Fruit fly (Drosophila melanogaster): ENCODE results near the gene Crag.

The Crag gene

DNA sequence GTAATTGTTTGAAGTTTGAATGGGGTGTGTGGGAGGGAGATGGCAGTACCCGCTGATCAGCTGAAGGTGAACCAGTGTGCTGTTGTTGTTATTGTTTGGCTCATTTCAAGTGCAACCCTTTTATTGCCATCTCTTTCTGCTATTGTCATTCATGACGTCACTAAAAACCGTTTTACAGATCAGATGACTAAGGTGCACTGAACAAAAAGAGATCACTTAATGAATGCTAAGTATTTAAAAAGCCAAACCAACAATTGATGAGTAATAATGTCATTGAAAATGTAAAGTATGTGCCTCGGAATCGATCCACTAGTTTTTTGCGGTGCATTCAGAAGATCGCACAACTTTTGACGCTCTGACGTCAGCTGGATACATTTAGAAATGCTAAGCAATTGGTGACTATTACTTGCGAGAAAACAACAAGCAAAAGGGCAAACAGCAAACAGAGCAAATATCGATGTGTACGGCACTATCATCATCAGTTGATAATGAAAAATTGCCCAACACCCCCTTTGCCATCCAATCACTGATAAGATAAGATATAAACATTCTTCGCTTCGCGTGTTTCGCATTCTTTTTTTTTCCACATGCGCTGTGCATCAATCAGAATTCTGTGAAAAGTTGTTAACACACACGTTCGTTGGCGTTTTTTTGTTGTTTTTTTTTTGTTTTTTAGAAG, 17.0 kb upstream of the Crag start (continued):
- TF ChIP-seq CG4730 (GFP tag; IDR thresholded peaks at IDR 0.05) (no peak), Ptx1 (GFP tag; IDR thresholded peaks at IDR 0.05) (peak; percentile 49; the same call in 1 of the 2 replicates), fd3F (GFP tag; optimal IDR thresholded peaks at IDR 0.05) (peak; percentile 13), Rfx (GFP tag; IDR thresholded peaks at IDR 0.05) (peak; percentile 68), mam (GFP tag; optimal IDR thresholded peaks at IDR 0.05) (peak; percentile 26), onecut (GFP tag; IDR thresholded peaks at IDR 0.05) (no peak), lov (optimal IDR thresholded peaks at IDR 0.05) (no peak), lov (GFP tag; IDR thresholded peaks at IDR 0.05) (no peak), seq (GFP tag; IDR thresholded peaks at IDR 0.05) (no peak), Tbp (GFP tag; optimal IDR thresholded peaks at IDR 0.05) (no peak), CG18262 (tag; optimal IDR thresholded peaks at IDR 0.05) (no peak), maf-S (GFP tag; optimal IDR thresholded peaks at IDR 0.05) (no peak), nmo (GFP tag; optimal IDR thresholded peaks at IDR 0.05) (no peak), luna (GFP tag; optimal IDR thresholded peaks at IDR 0.05) (no peak), CG32532 (GFP tag; IDR thresholded peaks at IDR 0.05) (no peak), CG7839 (tag; optimal IDR thresholded peaks at IDR 0.05) (peak; percentile 56), Drgx (GFP tag; IDR thresholded peaks at IDR 0.05) (peak; percentile 50), CG1603 (tag; optimal IDR thresholded peaks at IDR 0.05) (peak; percentile 50), Opbp (GFP tag; IDR thresholded peaks at IDR 0.05; ENCODE audit: partially characterized antibody) (no peak), Dbx (GFP tag; IDR thresholded peaks at IDR 0.05) (no peak), Adf1 (GFP tag; IDR thresholded peaks at IDR 0.05) (no peak), stc (GFP tag; IDR thresholded peaks at IDR 0.05) (no peak), chn (GFP tag; optimal IDR thresholded peaks at IDR 0.05) (no peak), Atf6 (GFP tag; IDR thresholded peaks at IDR 0.05) (peak; percentile 39; the same call in 1 of the 2 replicates), kni (GFP tag; optimal IDR thresholded peaks at IDR 0.05) (no peak), MTF-1 (GFP tag; optimal IDR thresholded peaks at IDR 0.05; ENCODE audit: borderline replicate concordance) (no peak), wek (GFP tag; optimal IDR thresholded peaks at IDR 0.05) (no peak), sd (tag; optimal IDR thresholded peaks at IDR 0.05) (peak; percentile 97), knrl (GFP tag; IDR thresholded peaks at IDR 0.05; ENCODE audit: partially characterized antibody) (no peak), oc (tag; optimal IDR thresholded peaks at IDR 0.05) (no peak), da (GFP tag; optimal IDR thresholded peaks at IDR 0.05) (no peak), CG8290 (GFP tag; optimal IDR thresholded peaks at IDR 0.05) (no peak), CG8290 (tag; optimal IDR thresholded peaks at IDR 0.05) (peak in 1 of 2 experiments; percentile 55), CG5180 (GFP tag; optimal IDR thresholded peaks at IDR 0.05) (no peak), D19A (tag; optimal IDR thresholded peaks at IDR 0.05) (peak; percentile 4), jing (GFP tag; optimal IDR thresholded peaks at IDR 0.05) (no peak), Sox102F (GFP tag; optimal IDR thresholded peaks at IDR 0.05) (peak; percentile 30), CG16863 (GFP tag; optimal IDR thresholded peaks at IDR 0.05) (peak; percentile 9), Awh (GFP tag; IDR thresholded peaks at IDR 0.05) (no peak), hb (GFP tag; IDR thresholded peaks at IDR 0.05; ENCODE audit: partially characterized antibody) (no peak), esg (GFP tag; conservative IDR thresholded peaks at IDR 0.05) (no peak), CG1602 (GFP tag; optimal IDR thresholded peaks at IDR 0.05) (no peak), CG12236 (GFP tag; optimal IDR thresholded peaks at IDR 0.05) (no peak), dimm (GFP tag; IDR thresholded peaks at IDR 0.05) (0 out of 2 replicates have a peak, but pooled peaks have one; percentile 17), Jarid2 (GFP tag; optimal IDR thresholded peaks at IDR 0.05) (no peak), jigr1 (GFP tag; IDR thresholded peaks at IDR 0.05) (no peak), Atf-2 (GFP tag; optimal IDR thresholded peaks at IDR 0.05) (no peak), CG17612 (GFP tag; IDR thresholded peaks at IDR 0.05) (no peak), bowl (GFP tag; IDR thresholded peaks at IDR 0.05) (peak; percentile 18; the same call in 1 of the 2 replicates), CG7556 (GFP tag; optimal IDR thresholded peaks at IDR 0.05) (peak; percentile 14), CG34422 (GFP tag; IDR thresholded peaks at IDR 0.05) (0 out of 3 replicates have a peak, but pooled peaks have one; percentile 35)

All from whole organism, embryonic.